Worm (Caenorhabditis elegans): ENCODE data around the gene best-19.

DNA sequence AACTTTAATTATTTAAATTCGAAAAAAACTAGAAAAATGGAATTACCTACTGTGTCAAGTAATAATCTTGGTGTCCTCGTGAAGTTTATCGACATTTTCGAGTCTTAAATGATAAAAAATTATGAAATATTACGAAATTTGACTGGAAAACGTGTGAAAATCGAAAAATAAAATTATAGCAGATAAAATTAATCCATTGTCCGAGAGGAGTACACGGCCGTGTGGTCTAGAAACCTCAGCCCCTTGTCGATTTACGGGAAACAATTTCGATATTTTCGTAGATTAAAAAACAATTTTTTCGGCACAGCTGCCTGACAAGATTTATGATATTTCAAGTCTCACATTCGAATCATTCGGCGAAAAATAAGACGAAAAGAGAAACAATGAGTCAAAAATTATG is 26.4 kb upstream of the best-19 start, which contains the start of gene R02D3.8:
- no peak for TF ChIP-seq nhr-23 (tag; optimal IDR thresholded peaks at IDR 0.05)
- TF ChIP-seq fos-1 (tag; optimal IDR thresholded peaks at IDR 0.05), result no peak
- no peak for TF ChIP-seq nhr-11 (tag; optimal IDR thresholded peaks at IDR 0.05)
- TF ChIP-seq ama-1 (optimal IDR thresholded peaks at IDR 0.05), result no peak
- TF ChIP-seq egl-27 (tag; optimal IDR thresholded peaks at IDR 0.05), result no peak
- TF ChIP-seq ceh-16 (tag; optimal IDR thresholded peaks at IDR 0.05), result no peak
- peak; percentile 62 for TF ChIP-seq sma-9 (GFP tag; optimal IDR thresholded peaks at IDR 0.05)
- no peak for TF ChIP-seq sma-9 (tag; optimal IDR thresholded peaks at IDR 0.05)
- no peak for TF ChIP-seq ztf-11 (tag; optimal IDR thresholded peaks at IDR 0.05)

Data from whole organism, L2 larva.